Worm (Caenorhabditis elegans) whole organism, midembryonic: ENCODE results near the gene gana-1.
"Not testable (repeated sequence)": the region's sequence is repeated elsewhere in the genome, so short reads cannot be mapped to it uniquely, and the experiment has no call there.

ENCODE experiments used
- T22C8.4 ChIP-seq: fragments of 200-800 bp; sonication (Bioruptor generic); IDR thresholded peaks from 2 replicates; pipeline ENCODE4 v1.3.6; 2022; ENCODE audit warnings: missing genetic modification characterization, missing compliant biosample characterization
- cog-1 ChIP-seq: sonication (generic microtip); optimal IDR thresholded peaks from 2 replicates; lab custom pipeline; 2016; ENCODE audit warnings: missing genetic modification characterization, missing compliant biosample characterization
- flt-1 ChIP-seq: fragments of 200-800 bp; sonication (Bioruptor generic); IDR thresholded peaks from 2 replicates; pipeline ENCODE4 v1.3.6; 2022; ENCODE audit warnings: missing genetic modification characterization, missing compliant biosample characterization
- klf-2 ChIP-seq: fragments of 200-800 bp; sonication (Bioruptor generic); conservative IDR thresholded peaks from 2 replicates; pipeline ENCODE4 v1.3.6; 2022; ENCODE audit warnings: missing genetic modification reagents, missing genetic modification characterization, missing compliant biosample characterization
- med-1 ChIP-seq: sonication (generic microtip); optimal IDR thresholded peaks from 2 replicates; lab custom pipeline; 2017; ENCODE audit warnings: missing genetic modification characterization, mild to moderate bottlenecking, missing compliant biosample characterization, antibody characterized with exemption, missing genetic modification reagents; ENCODE audit not compliant: insufficient read depth
- ref-1 ChIP-seq: fragments of 200-800 bp; sonication (Bioruptor generic); conservative IDR thresholded peaks from 2 replicates; pipeline ENCODE4 v1.3.6; 2022; ENCODE audit warnings: missing genetic modification reagents, missing genetic modification characterization, missing compliant biosample characterization
- tab-1 ChIP-seq: fragments of 200-800 bp; sonication (Bioruptor generic); IDR thresholded peaks from 2 replicates; pipeline ENCODE4 v1.3.6; 2022; ENCODE audit warnings: missing genetic modification characterization, missing compliant biosample characterization
- ztf-23 ChIP-seq: fragments of 200-800 bp; sonication (Bioruptor generic); IDR thresholded peaks from 2 replicates; pipeline ENCODE4 v1.3.6; 2022; ENCODE audit warnings: missing genetic modification reagents, missing genetic modification characterization, missing compliant biosample characterization
- ztf-29 ChIP-seq: fragments of 200-800 bp; sonication (Bioruptor generic); IDR thresholded peaks from 2 replicates; pipeline ENCODE4 v1.3.6; 2022; ENCODE audit warnings: missing genetic modification reagents, missing genetic modification characterization, missing compliant biosample characterization

gana-1 gene

DNA sequence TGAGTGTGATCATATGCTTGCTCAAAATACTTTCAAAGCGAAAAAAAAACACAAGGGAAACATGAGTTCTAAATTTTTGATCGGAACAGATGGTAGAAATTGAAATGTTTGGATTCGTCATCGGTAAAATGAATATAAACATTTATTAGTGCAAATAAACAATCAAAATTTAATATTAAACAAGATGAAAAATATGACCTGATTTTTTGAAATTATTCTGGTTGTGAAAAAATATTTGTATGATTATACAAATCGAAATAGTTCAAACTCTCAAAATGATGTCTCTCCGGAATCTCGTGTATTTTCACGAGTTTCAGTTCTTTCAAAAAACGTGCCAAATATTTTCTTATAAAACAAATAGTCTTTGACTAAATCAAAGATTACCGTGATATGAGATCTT lies 33.3 kb downstream of the gana-1 start, which contains the start of gene C13C4.7:
C13C4.7 (minus strand) TSS at position 101 of the 400 bp plus-strand sequence.
- TF ChIP-seq flt-1 (GFP tag; lab: Robert Waterston, UW) (no peak), cog-1 (no peak), ztf-23 (no peak), tab-1 (GFP tag; lab: Robert Waterston, UW) (no peak), T22C8.4 (GFP tag; lab: Robert Waterston, UW) (no peak)

DNA sequence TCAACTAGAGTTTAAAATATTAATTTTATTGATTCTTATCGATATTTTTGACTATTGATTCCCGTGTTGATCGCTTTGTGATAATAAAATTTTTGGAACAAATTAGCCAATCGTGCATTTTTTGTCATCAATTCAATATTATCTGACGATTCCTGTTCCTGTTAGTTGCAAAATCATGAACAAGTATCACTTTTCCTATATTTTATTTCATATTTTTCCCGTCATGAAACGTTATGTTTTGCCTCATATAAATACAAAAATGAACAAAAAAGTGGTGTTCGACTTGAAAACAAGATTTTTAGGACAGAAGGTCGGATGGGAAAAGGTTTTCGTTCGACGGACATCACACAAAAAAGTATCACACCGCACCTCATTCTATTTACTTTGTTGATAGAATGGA lies 34.2 kb downstream of the gana-1 start, which contains the start of gene C13C4.6:
C13C4.6 (plus strand) TSS at position 301 of the 400 bp plus-strand sequence.
- no peak for TF ChIP-seq flt-1 (GFP tag; lab: Robert Waterston, UW)
- no peak for TF ChIP-seq tab-1 (GFP tag; lab: Robert Waterston, UW)
- TF ChIP-seq med-1 (GFP tag; lab: Kevin White, UChicago), result no peak
- no peak for TF ChIP-seq T22C8.4 (GFP tag; lab: Robert Waterston, UW)
- TF ChIP-seq ref-1 (GFP tag; lab: Robert Waterston, UW), result no peak
- no peak for TF ChIP-seq cog-1
- no peak for TF ChIP-seq klf-2 (GFP tag; lab: Robert Waterston, UW)
- no peak for TF ChIP-seq ztf-29
- TF ChIP-seq ztf-23, result no peak

DNA sequence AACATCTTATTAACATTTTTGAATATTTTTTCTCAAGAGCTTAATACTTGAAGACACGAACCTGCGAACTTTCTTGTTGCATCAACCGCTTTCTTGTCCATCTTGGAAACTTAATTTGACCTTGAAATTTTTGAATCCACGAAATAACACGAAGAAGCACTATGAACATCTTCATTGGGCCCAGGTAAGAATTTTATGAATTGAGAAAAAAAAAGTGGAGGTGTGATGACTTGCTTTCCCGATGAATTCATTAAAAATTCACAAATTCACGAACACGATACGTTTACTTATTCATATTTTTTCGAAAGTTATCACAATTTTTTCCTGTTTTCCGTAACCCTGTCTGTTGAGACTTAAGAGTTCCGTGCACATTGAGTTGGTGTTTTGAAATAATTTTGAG lies 43.7 kb downstream of the gana-1 start, which contains the start of gene C27A7.6:
C27A7.6 (minus strand) TSS at position 101 of the 400 bp plus-strand sequence.
- TF ChIP-seq ref-1 (GFP tag; lab: Robert Waterston, UW); klf-2 (GFP tag; lab: Robert Waterston, UW); ztf-29: not testable (repeated sequence)

DNA sequence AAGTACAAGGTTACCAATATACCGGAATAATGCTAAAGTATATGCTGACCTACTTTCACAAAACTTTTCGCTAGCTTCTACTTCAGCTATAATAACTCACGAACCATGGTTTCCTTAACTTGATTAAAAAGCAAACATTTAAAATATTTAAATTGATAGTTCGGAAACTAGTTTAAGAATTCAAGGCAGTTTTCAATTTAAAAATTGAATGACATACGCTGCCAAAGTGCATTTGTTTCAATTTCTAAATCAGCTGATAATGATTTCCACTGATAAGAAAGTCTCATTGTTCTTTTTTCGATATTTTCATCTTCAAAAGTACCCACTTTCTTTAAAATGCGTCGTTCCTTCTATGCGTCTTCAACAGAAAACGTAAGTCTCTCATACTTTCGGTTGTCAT lies 44.1 kb downstream of the gana-1 start, which contains the start of gene enpp-1:
enpp-1 (plus strand) TSS at position 301 of the 400 bp plus-strand sequence.
- TF ChIP-seq T22C8.4, flt-1, ref-1 (GFP tag; lab: Robert Waterston, UW): not testable (repeated sequence)

DNA sequence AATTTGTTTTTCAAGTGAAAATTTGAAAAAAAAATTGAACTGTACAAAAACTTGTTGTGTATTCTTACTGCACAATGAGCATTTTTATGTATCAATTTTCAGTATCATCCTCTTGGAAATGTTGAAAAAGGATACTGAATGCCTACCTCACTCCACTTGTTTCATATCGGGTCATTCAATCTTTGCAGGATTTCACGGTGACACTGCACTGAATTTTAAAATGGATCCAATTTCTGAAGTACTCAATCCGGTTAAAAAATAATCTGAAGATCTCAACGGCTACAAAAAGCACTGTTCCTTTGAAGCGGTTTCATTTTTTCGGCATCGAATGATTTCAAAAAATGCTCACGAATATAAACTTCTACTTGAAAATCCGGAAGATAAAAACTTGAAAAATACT lies 50.9 kb downstream of the gana-1 start:
- no peak for TF ChIP-seq flt-1 (GFP tag; lab: Robert Waterston, UW)
- no peak for TF ChIP-seq T22C8.4 (GFP tag; lab: Robert Waterston, UW)
- TF ChIP-seq klf-2 (GFP tag; lab: Robert Waterston, UW), result no peak
- TF ChIP-seq tab-1 (GFP tag; lab: Robert Waterston, UW), result no peak
- no peak for TF ChIP-seq ztf-29
- no peak for TF ChIP-seq ref-1 (GFP tag; lab: Robert Waterston, UW)
- TF ChIP-seq med-1 (GFP tag; lab: Kevin White, UChicago), result no peak
- no peak for TF ChIP-seq ztf-23
- TF ChIP-seq cog-1, result no peak
